Fruit fly (Drosophila melanogaster) whole organism, adult: ENCODE results near the gene Cad88C.
A peak's percentile ranks its signal among the peaks of the same experiment; 100 is the strongest.

Experiments
- CG11617 ChIP-seq: fragments of 200-800 bp; sonication (Bioruptor generic); optimal IDR thresholded peaks from 2 replicates; lab custom pipeline; 2017; ENCODE audit warnings: mild to moderate bottlenecking, missing biosample characterization, missing genetic modification reagents, missing genetic modification characterization
- CG12768 ChIP-seq: fragments of 200-800 bp; sonication (Bioruptor generic); optimal IDR thresholded peaks from 2 replicates; lab custom pipeline; 2017; ENCODE audit warnings: missing biosample characterization, missing genetic modification characterization, mild to moderate bottlenecking, moderate library complexity, missing genetic modification reagents
- CG14711 ChIP-seq: fragments of 200-800 bp; sonication (Bioruptor generic); optimal IDR thresholded peaks from 2 replicates; lab custom pipeline; 2018; ENCODE audit warnings: missing biosample characterization, mild to moderate bottlenecking, missing genetic modification characterization, moderate library complexity
- CG1620 ChIP-seq: fragments of 200-800 bp; sonication (Bioruptor generic); optimal IDR thresholded peaks from 2 replicates; lab custom pipeline; 2016; ENCODE audit warnings: missing biosample characterization, missing genetic modification characterization
- CG33017 ChIP-seq: fragments of 200-800 bp; sonication (Bioruptor generic); optimal IDR thresholded peaks from 2 replicates; lab custom pipeline; 2018; ENCODE audit warnings: missing biosample characterization, mild to moderate bottlenecking, missing genetic modification characterization, moderate library complexity
- CG5204 ChIP-seq: fragments of 200-800 bp; sonication (Bioruptor generic); optimal IDR thresholded peaks from 2 replicates; lab custom pipeline; 2016; ENCODE audit warnings: missing biosample characterization, missing genetic modification characterization
- CG7045 ChIP-seq: fragments of 200-800 bp; sonication (Bioruptor generic); optimal IDR thresholded peaks from 2 replicates; lab custom pipeline; 2017; ENCODE audit warnings: missing biosample characterization, mild to moderate bottlenecking, missing genetic modification characterization
- CG7101 ChIP-seq: fragments of 200-800 bp; sonication (Bioruptor generic); optimal IDR thresholded peaks from 2 replicates; lab custom pipeline; 2018; ENCODE audit warnings: missing biosample characterization, mild to moderate bottlenecking, missing genetic modification characterization, moderate library complexity
- Clk ChIP-seq: fragments of 200-800 bp; sonication (Bioruptor generic); optimal IDR thresholded peaks from 2 replicates; lab custom pipeline; 2017; ENCODE audit warnings: missing biosample characterization, missing genetic modification characterization
- Crg-1 ChIP-seq: fragments of 200-800 bp; sonication (Bioruptor generic); optimal IDR thresholded peaks from 2 replicates; lab custom pipeline; 2016; ENCODE audit warnings: missing biosample characterization, missing genetic modification characterization
- Hr96 ChIP-seq: fragments of 200-800 bp; sonication (Bioruptor generic); optimal IDR thresholded peaks from 2 replicates; lab custom pipeline; 2016; ENCODE audit warnings: missing biosample characterization, missing genetic modification characterization
- Mnt ChIP-seq: fragments of 200-800 bp; sonication (Bioruptor generic); optimal IDR thresholded peaks from 2 replicates; lab custom pipeline; 2016; ENCODE audit warnings: missing biosample characterization, mild to moderate bottlenecking, missing genetic modification characterization
- bab1 ChIP-seq: fragments of 200-800 bp; sonication (Bioruptor generic); optimal IDR thresholded peaks from 3 replicates; lab custom pipeline; 2019; ENCODE audit warnings: missing biosample characterization, mild to moderate bottlenecking, missing genetic modification characterization, moderate library complexity
- cic ChIP-seq: fragments of 200-800 bp; sonication (Bioruptor generic); optimal IDR thresholded peaks from 2 replicates; lab custom pipeline; 2017; ENCODE audit warnings: missing biosample characterization, mild to moderate bottlenecking, missing genetic modification characterization, moderate library complexity
- cnc ChIP-seq, 2 experiments: fragments of >200 bp; optimal IDR thresholded peaks; 2 replicates each; lab custom pipeline; 2017
- kay ChIP-seq: fragments of 200-800 bp; sonication (Bioruptor generic); peaks from one replicate; lab custom pipeline; 2016; ENCODE audit warnings: missing biosample characterization, missing genetic modification characterization, borderline replicate concordance
- ovo ChIP-seq: fragments of 200-800 bp; sonication (Bioruptor generic); optimal IDR thresholded peaks from 2 replicates; lab custom pipeline; 2016; ENCODE audit warnings: missing biosample characterization, missing genetic modification characterization
- pad ChIP-seq: fragments of 200-800 bp; sonication (Bioruptor generic); optimal IDR thresholded peaks from 3 replicates; lab custom pipeline; 2017; ENCODE audit warnings: missing biosample characterization, missing genetic modification characterization, mild to moderate bottlenecking, moderate library complexity, missing genetic modification reagents
- tj ChIP-seq: fragments of 200-800 bp; sonication (Bioruptor generic); optimal IDR thresholded peaks from 3 replicates; lab custom pipeline; 2017; ENCODE audit warnings: missing biosample characterization, mild to moderate bottlenecking, missing genetic modification characterization, moderate library complexity
- toe ChIP-seq: fragments of 200-800 bp; sonication (Bioruptor generic); optimal IDR thresholded peaks from 2 replicates; lab custom pipeline; 2016; ENCODE audit warnings: missing biosample characterization, missing genetic modification characterization

The Cad88C gene

DNA sequence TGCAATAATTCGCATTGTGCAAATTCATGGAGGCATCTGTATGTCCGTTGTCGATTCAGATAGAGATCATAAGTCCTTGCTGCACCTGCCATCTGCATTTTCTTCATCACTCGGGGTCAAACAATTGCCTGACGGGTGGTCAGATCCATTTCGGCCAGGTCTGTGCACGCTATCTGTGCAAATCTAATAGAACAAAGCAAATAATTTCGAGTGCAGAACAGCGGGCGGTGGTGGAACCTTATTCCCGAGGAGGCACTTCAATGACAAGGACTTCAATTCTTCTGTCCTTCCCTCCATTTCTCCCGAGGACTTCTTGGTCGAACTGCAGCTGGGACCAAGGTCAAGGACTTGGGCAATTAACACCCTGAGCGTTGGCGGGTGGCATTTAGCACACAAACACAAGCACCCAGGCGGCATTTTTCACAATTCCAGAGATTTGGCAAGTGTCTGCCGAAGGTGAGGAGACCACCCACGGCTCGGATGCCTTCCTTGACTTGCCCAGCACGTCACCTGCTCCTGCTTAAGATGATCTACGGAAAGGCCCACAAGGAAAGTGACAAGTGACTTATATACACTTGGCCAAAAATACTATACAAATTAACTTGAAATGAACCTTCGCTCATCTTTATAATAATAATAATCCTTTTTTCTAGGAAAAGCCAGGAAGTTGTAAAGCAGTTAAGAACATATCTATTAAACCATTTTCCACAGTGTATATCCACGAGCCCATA lies 49.3 kb downstream of the Cad88C start:
- no peak for TF ChIP-seq ovo (GFP tag; lab: Kevin White, UChicago)
- no peak for TF ChIP-seq Crg-1 (GFP tag; lab: Kevin White, UChicago)
- no peak for TF ChIP-seq cnc (optimal IDR thresholded peaks at IDR 0.05; lab: Kevin White, UChicago)
- TF ChIP-seq CG14711 (tag; lab: Kevin White, UChicago), result no peak
- TF ChIP-seq cic (GFP tag; lab: Kevin White, UChicago), result no peak
- TF ChIP-seq tj (GFP tag; lab: Kevin White, UChicago), result no peak
- no peak for TF ChIP-seq CG12768
- no peak for TF ChIP-seq CG7045
- TF ChIP-seq kay (GFP tag; lab: Kevin White, UChicago), result no peak
- TF ChIP-seq CG7101 (tag; lab: Kevin White, UChicago), result no peak

DNA sequence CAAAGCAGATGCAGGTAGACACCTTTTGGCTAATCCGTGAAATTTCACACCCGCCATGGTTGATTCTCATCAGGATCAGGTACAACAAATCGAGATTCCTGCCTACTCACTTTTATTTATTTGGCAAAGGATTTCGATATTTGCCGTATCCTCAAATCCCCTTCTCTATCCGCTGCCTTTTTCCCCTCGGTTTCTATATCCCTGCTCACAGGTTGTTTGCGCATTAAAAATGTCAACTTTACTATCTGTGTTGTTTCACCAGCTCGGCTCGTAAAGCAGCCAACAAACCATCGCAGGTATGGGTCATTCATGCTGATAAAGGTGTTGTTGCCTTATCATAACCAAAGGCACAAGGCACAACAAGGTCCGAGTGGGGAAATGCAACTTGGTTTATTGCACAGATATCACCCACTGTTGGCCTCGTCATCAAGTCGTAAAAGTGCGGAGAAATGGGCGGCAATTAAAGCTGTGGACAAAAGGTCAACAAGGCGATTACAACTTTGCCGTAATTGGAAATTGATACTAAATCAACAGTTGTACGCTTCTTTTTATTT lies 49.9 kb downstream of the Cad88C start:
- TF ChIP-seq Mnt (peak; percentile 74), cnc (optimal IDR thresholded peaks at IDR 0.05; lab: Kevin White, UChicago) (no peak), kay (GFP tag; lab: Kevin White, UChicago) (peak; percentile 78), Crg-1 (GFP tag; lab: Kevin White, UChicago) (peak; percentile 88), pad (peak; percentile 67), Hr96 (GFP tag; lab: Kevin White, UChicago) (peak; percentile 64), CG1620 (GFP tag; lab: Kevin White, UChicago) (peak; percentile 37), CG33017 (tag; lab: Kevin White, UChicago) (peak; percentile 63), CG7045 (peak; percentile 77), tj (GFP tag; lab: Kevin White, UChicago) (no peak), cic (GFP tag; lab: Kevin White, UChicago) (peak; percentile 89), ovo (GFP tag; lab: Kevin White, UChicago) (peak; percentile 63), CG12768 (peak; percentile 83), toe (GFP tag; lab: Kevin White, UChicago) (peak; percentile 77), Clk (GFP tag; lab: Kevin White, UChicago) (peak; percentile 79), CG11617 (GFP tag; lab: Kevin White, UChicago) (peak; percentile 81), CG7101 (tag; lab: Kevin White, UChicago) (peak; percentile 65), CG14711 (tag; lab: Kevin White, UChicago) (peak; percentile 23), CG5204 (GFP tag; lab: Kevin White, UChicago) (peak; percentile 61), bab1 (no peak)

DNA sequence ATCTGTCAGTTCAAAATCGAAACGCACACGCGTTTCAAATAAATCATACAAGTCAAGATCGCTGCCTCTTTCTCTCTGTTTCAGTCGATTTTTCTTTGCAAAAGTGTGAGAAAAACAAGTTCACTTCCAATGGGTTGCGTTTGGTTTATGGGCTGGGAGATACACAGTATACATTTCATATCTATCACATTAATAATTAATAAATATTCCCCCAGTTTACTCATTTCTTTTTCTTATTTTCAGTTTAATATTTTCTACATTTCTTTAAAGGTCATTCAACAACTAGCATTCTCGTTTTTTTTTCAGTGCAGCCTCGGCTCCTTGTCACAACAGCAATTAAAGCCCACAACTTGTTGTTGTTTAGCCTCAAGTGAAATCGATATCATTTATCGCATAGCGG lies 53.6 kb downstream of the Cad88C start:
- TF ChIP-seq CG7101 (tag; lab: Kevin White, UChicago) (no peak), pad (no peak), tj (GFP tag; lab: Kevin White, UChicago) (no peak), Mnt (no peak), CG14711 (tag; lab: Kevin White, UChicago) (no peak), cnc (optimal IDR thresholded peaks at IDR 0.05; lab: Kevin White, UChicago) (no peak), CG12768 (no peak), CG33017 (tag; lab: Kevin White, UChicago) (no peak), CG5204 (GFP tag; lab: Kevin White, UChicago) (no peak), CG1620 (GFP tag; lab: Kevin White, UChicago) (no peak), ovo (GFP tag; lab: Kevin White, UChicago) (no peak), bab1 (no peak), toe (GFP tag; lab: Kevin White, UChicago) (no peak), kay (GFP tag; lab: Kevin White, UChicago) (no peak), CG11617 (GFP tag; lab: Kevin White, UChicago) (no peak), cic (GFP tag; lab: Kevin White, UChicago) (no peak), Clk (GFP tag; lab: Kevin White, UChicago) (no peak), CG7045 (no peak), Crg-1 (GFP tag; lab: Kevin White, UChicago) (no peak)

DNA sequence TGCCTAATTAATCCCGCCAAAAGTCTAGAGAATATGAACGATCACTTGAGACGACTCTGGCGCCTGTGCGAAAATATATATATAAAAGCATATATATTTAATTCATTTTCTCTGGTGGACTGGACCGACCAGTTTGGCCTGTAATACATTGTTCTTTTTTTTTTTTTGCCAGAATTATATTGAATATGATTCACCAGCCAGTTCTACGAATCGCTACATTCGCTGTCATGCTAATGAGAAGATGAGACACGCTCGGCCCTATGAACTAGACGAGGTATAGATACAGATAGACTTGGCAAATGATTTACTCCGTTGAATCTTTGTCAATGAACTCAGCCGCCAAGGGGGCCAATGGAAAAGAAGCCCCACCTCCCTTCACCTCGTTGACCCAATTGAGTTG lies 57.0 kb downstream of the Cad88C start:
- TF ChIP-seq CG14711 (tag; lab: Kevin White, UChicago) (no peak), Crg-1 (GFP tag; lab: Kevin White, UChicago) (no peak), ovo (GFP tag; lab: Kevin White, UChicago) (no peak), CG7045 (no peak), Hr96 (GFP tag; lab: Kevin White, UChicago) (no peak), cic (GFP tag; lab: Kevin White, UChicago) (no peak), CG1620 (GFP tag; lab: Kevin White, UChicago) (no peak), bab1 (no peak), kay (GFP tag; lab: Kevin White, UChicago) (no peak), CG5204 (GFP tag; lab: Kevin White, UChicago) (no peak), Clk (GFP tag; lab: Kevin White, UChicago) (no peak), cnc (optimal IDR thresholded peaks at IDR 0.05; lab: Kevin White, UChicago) (no peak), Mnt (no peak), CG12768 (no peak), CG7101 (tag; lab: Kevin White, UChicago) (no peak), CG33017 (tag; lab: Kevin White, UChicago) (no peak)

DNA sequence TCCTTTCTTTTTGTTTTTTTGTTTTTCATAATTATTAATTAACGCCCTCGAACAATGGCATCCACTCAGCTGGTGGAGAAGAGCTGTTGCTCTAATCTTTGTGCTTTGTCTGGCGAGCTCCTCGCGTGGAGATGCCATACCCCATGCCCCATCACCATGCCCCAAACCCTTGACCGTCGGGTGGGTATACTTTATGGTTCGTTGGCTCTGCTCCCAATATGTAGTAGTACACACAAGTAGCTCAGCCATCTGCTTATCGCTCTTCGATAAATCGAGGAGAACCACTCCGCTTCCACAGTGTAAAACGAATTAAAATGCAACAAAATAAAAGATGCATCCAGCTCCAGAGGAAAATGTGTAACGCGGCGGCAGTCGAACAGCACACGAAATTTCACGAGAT lies 59.8 kb downstream of the Cad88C start:
- TF ChIP-seq CG12768 (no peak), CG7045 (no peak), pad (no peak), CG5204 (GFP tag; lab: Kevin White, UChicago) (no peak), toe (GFP tag; lab: Kevin White, UChicago) (no peak), tj (GFP tag; lab: Kevin White, UChicago) (no peak), CG11617 (GFP tag; lab: Kevin White, UChicago) (no peak), Clk (GFP tag; lab: Kevin White, UChicago) (no peak), ovo (GFP tag; lab: Kevin White, UChicago) (no peak), Hr96 (GFP tag; lab: Kevin White, UChicago) (no peak), Mnt (no peak), kay (GFP tag; lab: Kevin White, UChicago) (no peak), CG33017 (tag; lab: Kevin White, UChicago) (no peak)
